Worm (Caenorhabditis elegans) whole organism, L2 larva: ENCODE results near the gene ergi-2.

Experiments
- F13H6.1 ChIP-seq: sonication (generic microtip); optimal IDR thresholded peaks from 2 replicates; lab custom pipeline; 2016; ENCODE audit warnings: missing genetic modification characterization, missing compliant biosample characterization
- blmp-1 ChIP-seq: sonication (generic microtip); optimal IDR thresholded peaks from 2 replicates; lab custom pipeline; 2017; ENCODE audit warnings: missing genetic modification characterization, mild to moderate bottlenecking, missing compliant biosample characterization, antibody characterized with exemption, moderate library complexity; ENCODE audit not compliant: insufficient read depth
- fos-1 ChIP-seq: fragments of 150-350 bp; optimal IDR thresholded peaks from 2 replicates; lab custom pipeline; 2014; ENCODE audit warnings: missing biosample characterization, missing genetic modification characterization
- gmeb-1 ChIP-seq: fragments of 150-350 bp; optimal IDR thresholded peaks from 2 replicates; lab custom pipeline; 2014; ENCODE audit warnings: missing biosample characterization, missing genetic modification characterization
- lin-39 ChIP-seq: fragments of 150-350 bp; optimal IDR thresholded peaks from 2 replicates; lab custom pipeline; 2014; ENCODE audit warnings: missing biosample characterization, missing genetic modification reagents, missing genetic modification characterization
- mdl-1 ChIP-seq, 2 experiments: fragments of 150-350 bp in 1 of 2; sonication (generic microtip) in 1 of 2; optimal IDR thresholded peaks; 2 replicates each; lab custom pipeline; 2017; ENCODE audit warnings: missing biosample characterization in 2 of 2, missing genetic modification characterization in 2 of 2
- ztf-1 ChIP-seq: fragments of 200-800 bp; sonication (Bioruptor generic); conservative IDR thresholded peaks from 2 replicates; pipeline ENCODE4 v1.3.6; 2022; ENCODE audit warnings: missing genetic modification characterization, missing compliant biosample characterization
- ztf-11 ChIP-seq: sonication (generic microtip); optimal IDR thresholded peaks from 2 replicates; lab custom pipeline; 2017; ENCODE audit warnings: missing biosample characterization, missing genetic modification characterization

- TF ChIP-seq gmeb-1 (tag; lab: Kevin White, UChicago) (no peak), ztf-11 (tag; lab: Kevin White, UChicago) (no peak), ztf-1 (no peak), blmp-1 (tag; lab: Kevin White, UChicago) (no peak), lin-39 (tag; lab: Kevin White, UChicago) (no peak), fos-1 (tag; lab: Kevin White, UChicago) (no peak), F13H6.1 (tag; lab: Kevin White, UChicago) (no peak), mdl-1 (tag; optimal IDR thresholded peaks at IDR 0.05; lab: Kevin White, UChicago) (no peak)
These were observed 34.2 kb upstream of the ergi-2 start for ce11 chrX:15041340-15041739.
